Fruit fly (Drosophila melanogaster) whole organism, embryonic: Measurements from ENCODE around the gene Snx6.

Source experiments
- Atf6 ChIP-seq: fragments of 200-800 bp; sonication (Bioruptor generic); IDR thresholded peaks from 2 replicates; pipeline ENCODE4 v1.3.6; 2022; ENCODE audit warnings: missing biosample characterization, missing genetic modification characterization
- Bdp1 ChIP-seq: fragments of 200-800 bp; sonication (Bioruptor generic); optimal IDR thresholded peaks from 3 replicates; lab custom pipeline; 2016; ENCODE audit warnings: missing biosample characterization, missing genetic modification characterization
- CG10147 ChIP-seq: fragments of 200-800 bp; sonication (Bioruptor generic); optimal IDR thresholded peaks from 2 replicates; lab custom pipeline; 2019; ENCODE audit warnings: missing biosample characterization, mild to moderate bottlenecking, missing genetic modification characterization, moderate library complexity
- CG10366 ChIP-seq: fragments of 200-800 bp; sonication (Bioruptor generic); IDR thresholded peaks from 2 replicates; pipeline ENCODE4 v1.3.6; 2022; ENCODE audit warnings: missing biosample characterization, missing genetic modification characterization
- CG11456 ChIP-seq: fragments of 200-800 bp; sonication (Bioruptor generic); IDR thresholded peaks from 3 replicates; pipeline ENCODE4 v1.3.6; 2022; ENCODE audit warnings: missing biosample characterization, missing genetic modification characterization
- CG11695 ChIP-seq: fragments of 200-800 bp; sonication (Bioruptor generic); IDR thresholded peaks from 3 replicates; pipeline ENCODE4 v1.3.6; 2022; ENCODE audit warnings: missing biosample characterization, missing genetic modification characterization
- CG11723 ChIP-seq: fragments of 200-800 bp; sonication (Bioruptor generic); optimal IDR thresholded peaks from 2 replicates; lab custom pipeline; 2017; ENCODE audit warnings: missing biosample characterization, mild to moderate bottlenecking, missing genetic modification characterization
- CG13123 ChIP-seq: fragments of 200-800 bp; sonication (Bioruptor generic); optimal IDR thresholded peaks from 2 replicates; lab custom pipeline; 2016; ENCODE audit warnings: missing biosample characterization, missing genetic modification characterization
- CG15073 ChIP-seq: fragments of 200-800 bp; sonication (Bioruptor generic); optimal IDR thresholded peaks from 2 replicates; lab custom pipeline; 2016; ENCODE audit warnings: missing biosample characterization, missing genetic modification characterization
- CG15479 ChIP-seq: fragments of 200-800 bp; sonication (Bioruptor generic); optimal IDR thresholded peaks from 3 replicates; lab custom pipeline; 2019; ENCODE audit warnings: missing biosample characterization, mild to moderate bottlenecking, missing genetic modification characterization, moderate library complexity
- CG1603 ChIP-seq: fragments of 200-800 bp; sonication (Bioruptor generic); optimal IDR thresholded peaks from 2 replicates; lab custom pipeline; 2019; ENCODE audit warnings: missing biosample characterization, mild to moderate bottlenecking, missing genetic modification characterization, moderate library complexity
- CG17328 ChIP-seq: fragments of 200-800 bp; sonication (Bioruptor generic); IDR thresholded peaks from 2 replicates; pipeline ENCODE4 v1.3.6; 2022; ENCODE audit warnings: missing biosample characterization, missing genetic modification characterization
- CG17361 ChIP-seq: fragments of 200-800 bp; sonication (Bioruptor generic); IDR thresholded peaks from 3 replicates; pipeline ENCODE4 v1.3.6; 2022; ENCODE audit warnings: missing biosample characterization, missing genetic modification characterization
- CG17612 ChIP-seq: fragments of 200-800 bp; sonication (Bioruptor generic); IDR thresholded peaks from 2 replicates; pipeline ENCODE4 v1.3.6; 2022; ENCODE audit warnings: missing biosample characterization, missing genetic modification characterization
- CG30431 ChIP-seq: fragments of 200-800 bp; sonication (Bioruptor generic); optimal IDR thresholded peaks from 2 replicates; lab custom pipeline; 2017; ENCODE audit warnings: missing biosample characterization, missing genetic modification characterization
- CG34224 ChIP-seq: fragments of 200-800 bp; sonication (Bioruptor generic); IDR thresholded peaks from 3 replicates; pipeline ENCODE4 v1.3.6; 2022; ENCODE audit warnings: missing biosample characterization, missing genetic modification characterization; ENCODE audit not compliant: partially characterized antibody
- CG4404 ChIP-seq: fragments of 200-800 bp; sonication (Bioruptor generic); IDR thresholded peaks from 2 replicates; pipeline ENCODE4 v1.3.6; 2022; ENCODE audit warnings: missing biosample characterization, missing genetic modification characterization
- CG4424 ChIP-seq: fragments of 200-800 bp; sonication (Bioruptor generic); optimal IDR thresholded peaks from 3 replicates; lab custom pipeline; 2016; ENCODE audit warnings: missing biosample characterization, missing genetic modification characterization
- CG5245 ChIP-seq: fragments of 200-800 bp; sonication (Bioruptor generic); optimal IDR thresholded peaks from 3 replicates; lab custom pipeline; 2016; ENCODE audit warnings: missing biosample characterization, missing genetic modification characterization
- CG6272 ChIP-seq: fragments of 200-800 bp; sonication (Bioruptor generic); IDR thresholded peaks from 2 replicates; pipeline ENCODE4 v1.3.6; 2022; ENCODE audit warnings: missing biosample characterization, missing genetic modification characterization
- CG7839 ChIP-seq: fragments of 200-800 bp; sonication (Bioruptor generic); optimal IDR thresholded peaks from 3 replicates; lab custom pipeline; 2018; ENCODE audit warnings: missing biosample characterization, mild to moderate bottlenecking, missing genetic modification characterization, moderate library complexity
- CG8765 ChIP-seq: fragments of 200-800 bp; sonication (Bioruptor generic); IDR thresholded peaks from 2 replicates; pipeline ENCODE4 v1.3.6; 2022; ENCODE audit warnings: missing biosample characterization, missing genetic modification characterization
- CG9215 ChIP-seq: fragments of 200-800 bp; sonication (Bioruptor generic); IDR thresholded peaks from 2 replicates; pipeline ENCODE4 v1.3.6; 2022; ENCODE audit warnings: missing biosample characterization, missing genetic modification characterization
- CG9797 ChIP-seq: fragments of 200-800 bp; sonication (Bioruptor generic); optimal IDR thresholded peaks from 3 replicates; lab custom pipeline; 2018; ENCODE audit warnings: missing biosample characterization, mild to moderate bottlenecking, missing genetic modification characterization
- Dad ChIP-seq: fragments of 200-800 bp; sonication (Bioruptor generic); optimal IDR thresholded peaks from 3 replicates; lab custom pipeline; 2016; ENCODE audit warnings: missing biosample characterization, missing genetic modification characterization
- Dbx ChIP-seq: fragments of 200-800 bp; sonication (Bioruptor generic); IDR thresholded peaks from 3 replicates; pipeline ENCODE4 v1.3.6; 2022; ENCODE audit warnings: missing biosample characterization, missing genetic modification characterization
- Fer3 ChIP-seq: fragments of 200-800 bp; sonication (Bioruptor generic); optimal IDR thresholded peaks from 2 replicates; lab custom pipeline; 2018; ENCODE audit warnings: missing biosample characterization, mild to moderate bottlenecking, missing genetic modification characterization, moderate library complexity
- Gug ChIP-seq: fragments of 200-800 bp; sonication (Bioruptor generic); IDR thresholded peaks from 4 replicates; pipeline ENCODE4 v1.3.6; 2022; ENCODE audit warnings: missing biosample characterization, missing genetic modification characterization
- HmgZ ChIP-seq: fragments of 200-800 bp; sonication (Bioruptor generic); optimal IDR thresholded peaks from 2 replicates; lab custom pipeline; 2018; ENCODE audit warnings: missing biosample characterization, mild to moderate bottlenecking, missing genetic modification characterization
- Ptx1 ChIP-seq: fragments of 200-800 bp; sonication (Bioruptor generic); IDR thresholded peaks from 2 replicates; pipeline ENCODE4 v1.3.6; 2022; ENCODE audit warnings: missing biosample characterization, missing genetic modification characterization
- aop ChIP-seq: fragments of 200-800 bp; sonication (Bioruptor generic); IDR thresholded peaks from 2 replicates; pipeline ENCODE4 v1.3.6; 2022; ENCODE audit warnings: missing biosample characterization, missing genetic modification characterization
- crc ChIP-seq: fragments of 200-800 bp; sonication (Bioruptor generic); optimal IDR thresholded peaks from 2 replicates; lab custom pipeline; 2016; ENCODE audit warnings: missing biosample characterization, missing genetic modification characterization
- crol ChIP-seq: fragments of 200-800 bp; sonication (Bioruptor generic); IDR thresholded peaks from 2 replicates; pipeline ENCODE4 v1.3.6; 2022; ENCODE audit warnings: missing biosample characterization, missing genetic modification characterization
- crp ChIP-seq, 2 experiments: fragments of 200-800 bp; sonication (Bioruptor generic); optimal IDR thresholded peaks; 2 replicates in 1 of 2; 3 replicates in 1 of 2; lab custom pipeline; 2017; ENCODE audit warnings: missing biosample characterization in 2 of 2, missing genetic modification characterization in 2 of 2, mild to moderate bottlenecking in 1 of 2, moderate library complexity in 1 of 2
- disco-r ChIP-seq: fragments of 200-800 bp; sonication (Bioruptor generic); optimal IDR thresholded peaks from 2 replicates; lab custom pipeline; 2016; ENCODE audit warnings: missing biosample characterization, missing genetic modification characterization
- dysf ChIP-seq: fragments of 200-800 bp; sonication (Bioruptor generic); IDR thresholded peaks from 3 replicates; pipeline ENCODE4 v1.3.6; 2022; ENCODE audit warnings: missing biosample characterization, missing genetic modification characterization
- exex ChIP-seq: fragments of 200-800 bp; sonication (Bioruptor generic); optimal IDR thresholded peaks from 4 replicates; lab custom pipeline; 2018; ENCODE audit warnings: missing biosample characterization, mild to moderate bottlenecking, missing genetic modification characterization, moderate library complexity
- gce ChIP-seq: fragments of 200-800 bp; sonication (Bioruptor generic); IDR thresholded peaks from 3 replicates; pipeline ENCODE4 v1.3.6; 2022; ENCODE audit warnings: missing biosample characterization, missing genetic modification characterization
- jing ChIP-seq: fragments of 200-800 bp; sonication (Bioruptor generic); optimal IDR thresholded peaks from 2 replicates; lab custom pipeline; 2018; ENCODE audit warnings: missing biosample characterization, mild to moderate bottlenecking, missing genetic modification characterization
- jumu ChIP-seq: fragments of 200-800 bp; sonication (Bioruptor generic); optimal IDR thresholded peaks from 3 replicates; lab custom pipeline; 2016; ENCODE audit warnings: missing biosample characterization, missing genetic modification characterization
- lbe ChIP-seq: fragments of 200-800 bp; sonication (Bioruptor generic); optimal IDR thresholded peaks from 2 replicates; lab custom pipeline; 2016; ENCODE audit warnings: missing biosample characterization, mild to moderate bottlenecking, missing genetic modification characterization
- prd ChIP-seq, 3 experiments: fragments of >200 bp in 2 of 3; fragments of 200-800 bp in 1 of 3; sonication (Bioruptor generic) in 1 of 3; optimal IDR thresholded peaks in 2 of 3; IDR thresholded peaks in 1 of 3; 2 replicates in 2 of 3; 3 replicates in 1 of 3; pipeline versions ENCODE4 v1.3.6 to Lab custom; 2017 to 2022; ENCODE audit warnings: missing biosample characterization in 1 of 3, missing genetic modification characterization in 1 of 3
- seq ChIP-seq: fragments of 200-800 bp; sonication (Bioruptor generic); IDR thresholded peaks from 2 replicates; pipeline ENCODE4 v1.3.6; 2022; ENCODE audit warnings: missing biosample characterization, missing genetic modification characterization
- so ChIP-seq: fragments of 200-800 bp; sonication (Bioruptor generic); IDR thresholded peaks from 3 replicates; pipeline ENCODE4 v1.3.6; 2022; ENCODE audit warnings: missing biosample characterization, missing genetic modification characterization
- ssp ChIP-seq: fragments of 200-800 bp; sonication (Bioruptor generic); IDR thresholded peaks from 2 replicates; pipeline ENCODE4 v1.3.6; 2022; ENCODE audit warnings: missing biosample characterization, missing genetic modification characterization
- tll ChIP-seq, 2 experiments: fragments of 200-800 bp in 1 of 2; fragments of >200 bp in 1 of 2; sonication (Bioruptor generic) in 1 of 2; optimal IDR thresholded peaks; 2 replicates each; lab custom pipeline; 2017 to 2019; ENCODE audit warnings: missing biosample characterization in 2 of 2, missing genetic modification characterization in 2 of 2, mild to moderate bottlenecking in 1 of 2, moderate library complexity in 1 of 2
- toy ChIP-seq: fragments of 200-800 bp; sonication (Bioruptor generic); IDR thresholded peaks from 2 replicates; pipeline ENCODE4 v1.3.6; 2022; ENCODE audit warnings: missing biosample characterization, missing genetic modification characterization
- tup ChIP-seq: fragments of 200-800 bp; sonication (Bioruptor generic); optimal IDR thresholded peaks from 2 replicates; lab custom pipeline; 2016; ENCODE audit warnings: missing biosample characterization, mild to moderate bottlenecking, missing genetic modification characterization, moderate library complexity
- z ChIP-seq: fragments of 200-800 bp; sonication (Bioruptor generic); IDR thresholded peaks from 3 replicates; pipeline ENCODE4 v1.3.6; 2022; ENCODE audit warnings: missing biosample characterization, missing genetic modification characterization
- zen ChIP-seq: fragments of 200-800 bp; sonication (Bioruptor generic); optimal IDR thresholded peaks from 3 replicates; lab custom pipeline; 2018; ENCODE audit warnings: missing biosample characterization, mild to moderate bottlenecking, missing genetic modification characterization, moderate library complexity
- zf30C ChIP-seq: fragments of 200-800 bp; sonication (Bioruptor generic); optimal IDR thresholded peaks from 3 replicates; lab custom pipeline; 2018; ENCODE audit warnings: missing biosample characterization, mild to moderate bottlenecking, missing genetic modification characterization
- zfh2 ChIP-seq: fragments of 200-800 bp; sonication (Bioruptor generic); optimal IDR thresholded peaks from 2 replicates; lab custom pipeline; 2016; ENCODE audit warnings: missing biosample characterization, missing genetic modification characterization

Snx6 gene

dm6 chr2L:8255406-8255805 lies 34.9 kb upstream of the Snx6 start (continued):
- TF ChIP-seq CG34224 (GFP tag; lab: Robert Waterston, UW) (no peak), zen (tag; lab: Kevin White, UChicago) (no peak), crp (GFP tag; optimal IDR thresholded peaks at IDR 0.05; lab: Kevin White, UChicago) (no peak), CG6272 (GFP tag; lab: Robert Waterston, UW) (no peak), ssp (GFP tag; lab: Robert Waterston, UW) (no peak), CG11456 (GFP tag; lab: Robert Waterston, UW) (no peak), disco-r (no peak), CG17361 (GFP tag; lab: Robert Waterston, UW) (no peak), Dad (GFP tag; lab: Kevin White, UChicago) (no peak), CG10366 (GFP tag; lab: Robert Waterston, UW) (no peak), Bdp1 (GFP tag; lab: Kevin White, UChicago) (no peak), CG9797 (GFP tag; lab: Kevin White, UChicago) (no peak), CG17328 (GFP tag; lab: Robert Waterston, UW) (0 out of 2 replicates have a peak, but pooled peaks have one; percentile 8), zfh2 (GFP tag; lab: Kevin White, UChicago) (no peak), CG11723 (GFP tag; lab: Kevin White, UChicago) (no peak), CG15073 (GFP tag; lab: Kevin White, UChicago) (no peak), CG11695 (GFP tag; lab: Robert Waterston, UW) (peak; percentile 59; the same call in 1 of the 3 replicates), CG8765 (GFP tag; lab: Robert Waterston, UW) (no peak), zf30C (GFP tag; lab: Kevin White, UChicago) (no peak), tll (GFP tag; optimal IDR thresholded peaks at IDR 0.05; lab: Kevin White, UChicago) (no peak), exex (no peak), CG1603 (tag; lab: Kevin White, UChicago) (no peak), dysf (GFP tag; lab: Robert Waterston, UW) (0 out of 3 replicates have a peak, but pooled peaks have one; percentile 48), CG9215 (GFP tag; lab: Robert Waterston, UW) (no peak), CG13123 (GFP tag; lab: Kevin White, UChicago) (no peak), Ptx1 (no peak; the same call in none of the 2 replicates), Gug (GFP tag; lab: Robert Waterston, UW) (no peak), tup (no peak), toy (no peak), CG5245 (GFP tag; lab: Kevin White, UChicago) (no peak), lbe (no peak), CG30431 (GFP tag; lab: Kevin White, UChicago) (no peak), Dbx (GFP tag; lab: Robert Waterston, UW) (no peak), crc (GFP tag; lab: Kevin White, UChicago) (no peak), CG4424 (GFP tag; lab: Kevin White, UChicago) (no peak), gce (GFP tag; lab: Robert Waterston, UW) (no peak), Fer3 (tag; lab: Kevin White, UChicago) (peak; percentile 48), HmgZ (tag; lab: Kevin White, UChicago) (no peak), aop (GFP tag; lab: Robert Waterston, UW) (no peak), CG4404 (GFP tag; lab: Robert Waterston, UW) (no peak), CG10147 (GFP tag; lab: Kevin White, UChicago) (no peak), jing (GFP tag; lab: Kevin White, UChicago) (no peak), CG15479 (GFP tag; lab: Kevin White, UChicago) (no peak), CG7839 (tag; lab: Kevin White, UChicago) (no peak), so (GFP tag; lab: Robert Waterston, UW) (no peak), seq (GFP tag; lab: Robert Waterston, UW) (no peak), CG17612 (GFP tag; lab: Robert Waterston, UW) (no peak), crol (no peak), prd (optimal IDR thresholded peaks at IDR 0.05; lab: Kevin White, UChicago) (no peak), prd (GFP tag; IDR thresholded peaks at IDR 0.05; lab: Robert Waterston, UW) (peak; percentile 27; the same call in 1 of the 3 replicates), jumu (GFP tag; lab: Kevin White, UChicago) (no peak), z (GFP tag; lab: Robert Waterston, UW) (no peak), Atf6 (GFP tag; lab: Robert Waterston, UW) (no peak)
